Fruit fly (Drosophila melanogaster) whole organism: ENCODE data around the gene CG32037.
A peak's percentile ranks its signal among the peaks of the same experiment; 100 is the strongest.

Experiments used
- CG8478 ChIP-seq: fragments of >200 bp; optimal IDR thresholded peaks from 2 replicates; lab custom pipeline; 2018; ENCODE audit warnings: inconsistent platforms
- Dll ChIP-seq: fragments of >200 bp; optimal IDR thresholded peaks from 2 replicates; lab custom pipeline; 2017
- EcR ChIP-seq, 2 experiments: fragments of >200 bp; optimal IDR thresholded peaks; 2 replicates each; lab custom pipeline; 2017; ENCODE audit warnings: missing biosample characterization in 2 of 2, missing genetic modification characterization in 2 of 2, missing genetic modification reagents in 2 of 2
- pan ChIP-seq: fragments of >200 bp; optimal IDR thresholded peaks from 2 replicates; lab custom pipeline; 2017
- usp ChIP-seq: fragments of >200 bp; optimal IDR thresholded peaks from 2 replicates; lab custom pipeline; 2017; ENCODE audit warnings: missing biosample characterization, missing genetic modification characterization, mixed read lengths

- no peak for TF ChIP-seq CG8478 (lab: Kevin White, UChicago)
- no peak for TF ChIP-seq usp (GFP tag; lab: Kevin White, UChicago)
- no peak for TF ChIP-seq EcR (GFP tag; optimal IDR thresholded peaks at IDR 0.05; lab: Kevin White, UChicago)
- peak; percentile 68 for TF ChIP-seq pan (lab: Kevin White, UChicago)
- TF ChIP-seq Dll (lab: Kevin White, UChicago) = no peak
Observed at dm6 chr3L:9468261-9468890, 23.6 kb downstream of the CG32037 start.
